Fruit fly (Drosophila melanogaster) whole organism, embryonic: ENCODE measurements around the gene ETHR.

ENCODE experiments used
- B-H2 ChIP-seq: fragments of 200-800 bp; sonication (Bioruptor generic); optimal IDR thresholded peaks from 2 replicates; lab custom pipeline; 2018; ENCODE audit warnings: missing biosample characterization, mild to moderate bottlenecking, missing genetic modification characterization
- Bdp1 ChIP-seq: fragments of 200-800 bp; sonication (Bioruptor generic); optimal IDR thresholded peaks from 3 replicates; lab custom pipeline; 2016; ENCODE audit warnings: missing biosample characterization, missing genetic modification characterization
- Bgb ChIP-seq: fragments of 200-800 bp; sonication (Bioruptor generic); IDR thresholded peaks from 2 replicates; pipeline ENCODE4 v1.3.6; 2022; ENCODE audit warnings: missing biosample characterization, missing genetic modification characterization; ENCODE audit not compliant: partially characterized antibody
- CG10209 ChIP-seq: fragments of 200-800 bp; sonication (Bioruptor generic); optimal IDR thresholded peaks from 3 replicates; lab custom pipeline; 2017; ENCODE audit warnings: missing biosample characterization, mild to moderate bottlenecking, missing genetic modification characterization, missing genetic modification reagents
- CG13123 ChIP-seq: fragments of 200-800 bp; sonication (Bioruptor generic); optimal IDR thresholded peaks from 2 replicates; lab custom pipeline; 2016; ENCODE audit warnings: missing biosample characterization, missing genetic modification characterization
- CG1529 ChIP-seq: fragments of 200-800 bp; sonication (Bioruptor generic); optimal IDR thresholded peaks from 3 replicates; lab custom pipeline; 2018; ENCODE audit warnings: missing biosample characterization, missing genetic modification characterization
- CG18011 ChIP-seq: fragments of 200-800 bp; sonication (Bioruptor generic); optimal IDR thresholded peaks from 2 replicates; lab custom pipeline; 2017; ENCODE audit warnings: missing biosample characterization, missing genetic modification characterization, mild to moderate bottlenecking, moderate library complexity, missing genotype
- CG2712 ChIP-seq: fragments of 200-800 bp; optimal IDR thresholded peaks from 3 replicates; lab custom pipeline; 2019; ENCODE audit warnings: missing biosample characterization, mild to moderate bottlenecking, missing genetic modification characterization, moderate library complexity
- CG3995 ChIP-seq: fragments of 200-800 bp; sonication (Bioruptor generic); optimal IDR thresholded peaks from 3 replicates; lab custom pipeline; 2016; ENCODE audit warnings: missing biosample characterization, missing genetic modification characterization
- CG42726 ChIP-seq: fragments of 200-800 bp; sonication (Bioruptor generic); IDR thresholded peaks from 2 replicates; pipeline ENCODE4 v1.3.6; 2022; ENCODE audit warnings: missing biosample characterization, missing genetic modification characterization; ENCODE audit not compliant: partially characterized antibody
- CG4707 ChIP-seq: fragments of 200-800 bp; sonication (Bioruptor generic); optimal IDR thresholded peaks from 2 replicates; lab custom pipeline; 2018; ENCODE audit warnings: missing biosample characterization, mild to moderate bottlenecking, missing genetic modification characterization, moderate library complexity
- CG6765 ChIP-seq: fragments of 200-800 bp; sonication (Bioruptor generic); optimal IDR thresholded peaks from 3 replicates; lab custom pipeline; 2017; ENCODE audit warnings: missing biosample characterization, mild to moderate bottlenecking, missing genetic modification characterization
- CG7556 ChIP-seq: fragments of 200-800 bp; sonication (Bioruptor generic); optimal IDR thresholded peaks from 2 replicates; lab custom pipeline; 2017; ENCODE audit warnings: missing biosample characterization, mild to moderate bottlenecking, missing genetic modification characterization
- CG8281 ChIP-seq: fragments of 200-800 bp; sonication (Bioruptor generic); optimal IDR thresholded peaks from 2 replicates; lab custom pipeline; 2018; ENCODE audit warnings: missing biosample characterization, mild to moderate bottlenecking, missing genetic modification characterization, moderate library complexity
- CG8290 ChIP-seq, 3 experiments: fragments of 200-800 bp; sonication (Bioruptor generic); optimal IDR thresholded peaks; 2 replicates each; lab custom pipeline; 2016 to 2019; ENCODE audit warnings: missing biosample characterization in 3 of 3, missing genetic modification characterization in 3 of 3, mild to moderate bottlenecking in 2 of 3, moderate library complexity in 1 of 3
- CG9727 ChIP-seq: fragments of 200-800 bp; sonication (Bioruptor generic); optimal IDR thresholded peaks from 3 replicates; lab custom pipeline; 2017; ENCODE audit warnings: missing biosample characterization, mild to moderate bottlenecking, missing genetic modification characterization
- Elba2 ChIP-seq: fragments of 200-800 bp; sonication (Bioruptor generic); optimal IDR thresholded peaks from 3 replicates; lab custom pipeline; 2016; ENCODE audit warnings: missing biosample characterization, missing genetic modification characterization
- Gug ChIP-seq: fragments of 200-800 bp; sonication (Bioruptor generic); IDR thresholded peaks from 4 replicates; pipeline ENCODE4 v1.3.6; 2022; ENCODE audit warnings: missing biosample characterization, missing genetic modification characterization
- Jarid2 ChIP-seq: fragments of 200-800 bp; sonication (Bioruptor generic); optimal IDR thresholded peaks from 3 replicates; lab custom pipeline; 2017; ENCODE audit warnings: mild to moderate bottlenecking, missing biosample characterization, missing genetic modification reagents, missing genetic modification characterization
- Lhr ChIP-seq: fragments of 200-800 bp; sonication (Bioruptor generic); optimal IDR thresholded peaks from 3 replicates; lab custom pipeline; 2017; ENCODE audit warnings: mild to moderate bottlenecking, missing biosample characterization, missing genetic modification reagents, missing genetic modification characterization
- MBD-R2 ChIP-seq: fragments of 200-800 bp; sonication (Bioruptor generic); IDR thresholded peaks from 2 replicates; pipeline ENCODE4 v1.3.6; 2022; ENCODE audit warnings: missing biosample characterization, missing genetic modification characterization
- MESR4 ChIP-seq: fragments of 200-800 bp; sonication (Bioruptor generic); optimal IDR thresholded peaks from 2 replicates; lab custom pipeline; 2018; ENCODE audit warnings: missing biosample characterization, mild to moderate bottlenecking, missing genetic modification characterization, moderate library complexity
- Rx ChIP-seq: fragments of 200-800 bp; sonication (Bioruptor generic); IDR thresholded peaks from 2 replicates; pipeline ENCODE4 v1.3.6; 2022; ENCODE audit warnings: missing biosample characterization, missing genetic modification characterization
- Sox102F ChIP-seq: fragments of 200-800 bp; sonication (Bioruptor generic); optimal IDR thresholded peaks from 2 replicates; lab custom pipeline; 2018; ENCODE audit warnings: missing biosample characterization, mild to moderate bottlenecking, missing genetic modification characterization, moderate library complexity
- ap ChIP-seq: fragments of 200-800 bp; sonication (Bioruptor generic); IDR thresholded peaks from 2 replicates; pipeline ENCODE4 v1.3.6; 2022; ENCODE audit warnings: missing biosample characterization, missing genetic modification characterization
- bab2 ChIP-seq: fragments of 200-800 bp; sonication (Bioruptor generic); optimal IDR thresholded peaks from 2 replicates; lab custom pipeline; 2016; ENCODE audit warnings: missing biosample characterization, missing genetic modification characterization
- cas ChIP-seq: fragments of 200-800 bp; sonication (Bioruptor generic); IDR thresholded peaks from 2 replicates; pipeline ENCODE4 v1.3.6; 2022; ENCODE audit warnings: missing biosample characterization, missing genetic modification characterization
- caup ChIP-seq: fragments of 200-800 bp; sonication (Bioruptor generic); optimal IDR thresholded peaks from 3 replicates; lab custom pipeline; 2017; ENCODE audit warnings: missing biosample characterization, mild to moderate bottlenecking, missing genetic modification characterization, moderate library complexity; ENCODE audit not compliant: severe bottlenecking
- dimm ChIP-seq: fragments of 200-800 bp; sonication (Bioruptor generic); IDR thresholded peaks from 2 replicates; pipeline ENCODE4 v1.3.6; 2022; ENCODE audit warnings: missing biosample characterization, missing genetic modification characterization
- dmrt99B ChIP-seq: fragments of 200-800 bp; sonication (Bioruptor generic); optimal IDR thresholded peaks from 2 replicates; lab custom pipeline; 2018; ENCODE audit warnings: missing biosample characterization, mild to moderate bottlenecking, missing genetic modification characterization, moderate library complexity
- ems ChIP-seq: fragments of 200-800 bp; sonication (Bioruptor generic); optimal IDR thresholded peaks from 3 replicates; lab custom pipeline; 2016; ENCODE audit warnings: missing biosample characterization, missing genetic modification characterization
- fd3F ChIP-seq: fragments of 200-800 bp; sonication (Bioruptor generic); optimal IDR thresholded peaks from 2 replicates; lab custom pipeline; 2018; ENCODE audit warnings: missing biosample characterization, mild to moderate bottlenecking, missing genetic modification characterization, moderate library complexity
- fd64A ChIP-seq: fragments of 200-800 bp; sonication (Bioruptor generic); optimal IDR thresholded peaks from 3 replicates; lab custom pipeline; 2018; ENCODE audit warnings: missing biosample characterization, mild to moderate bottlenecking, missing genetic modification characterization
- grn ChIP-seq: fragments of 200-800 bp; sonication (Bioruptor generic); optimal IDR thresholded peaks from 3 replicates; lab custom pipeline; 2017; ENCODE audit warnings: missing biosample characterization, missing genetic modification characterization
- gro ChIP-seq: fragments of 200-800 bp; sonication (Bioruptor generic); optimal IDR thresholded peaks from 2 replicates; lab custom pipeline; 2016; ENCODE audit warnings: missing biosample characterization, missing genetic modification characterization
- lilli ChIP-seq: fragments of 200-800 bp; sonication (Bioruptor generic); optimal IDR thresholded peaks from 3 replicates; lab custom pipeline; 2016; ENCODE audit warnings: missing biosample characterization, missing genetic modification characterization
- luna ChIP-seq: fragments of 200-800 bp; sonication (Bioruptor generic); optimal IDR thresholded peaks from 2 replicates; lab custom pipeline; 2016; ENCODE audit warnings: missing biosample characterization, missing genetic modification characterization
- p53 ChIP-seq: fragments of 200-800 bp; sonication (Bioruptor generic); optimal IDR thresholded peaks from 2 replicates; lab custom pipeline; 2016; ENCODE audit warnings: missing biosample characterization, missing genetic modification characterization
- pros ChIP-seq: fragments of 200-800 bp; sonication (Bioruptor generic); optimal IDR thresholded peaks from 3 replicates; lab custom pipeline; 2019; ENCODE audit warnings: missing biosample characterization, mild to moderate bottlenecking, missing genetic modification characterization, moderate library complexity
- psq ChIP-seq: fragments of 200-800 bp; sonication (Bioruptor generic); optimal IDR thresholded peaks from 2 replicates; lab custom pipeline; 2017; ENCODE audit warnings: missing biosample characterization, missing genetic modification characterization
- pum ChIP-seq: fragments of 200-800 bp; sonication (Bioruptor generic); optimal IDR thresholded peaks from 2 replicates; lab custom pipeline; 2016; ENCODE audit warnings: missing biosample characterization, missing genetic modification characterization
- scrt ChIP-seq: fragments of 200-800 bp; sonication (Bioruptor generic); optimal IDR thresholded peaks from 2 replicates; lab custom pipeline; 2018; ENCODE audit warnings: missing biosample characterization, mild to moderate bottlenecking, missing genetic modification characterization, moderate library complexity
- sqz ChIP-seq: fragments of 200-800 bp; sonication (Bioruptor generic); optimal IDR thresholded peaks from 3 replicates; lab custom pipeline; 2018; ENCODE audit warnings: missing biosample characterization, mild to moderate bottlenecking, missing genetic modification characterization
- sr ChIP-seq: fragments of 200-800 bp; sonication (Bioruptor generic); IDR thresholded peaks from 3 replicates; pipeline ENCODE4 v1.3.6; 2022; ENCODE audit warnings: missing biosample characterization, missing genetic modification characterization
- ssp ChIP-seq: fragments of 200-800 bp; sonication (Bioruptor generic); IDR thresholded peaks from 2 replicates; pipeline ENCODE4 v1.3.6; 2022; ENCODE audit warnings: missing biosample characterization, missing genetic modification characterization
- sug ChIP-seq: fragments of 200-800 bp; optimal IDR thresholded peaks from 2 replicates; lab custom pipeline; 2019; ENCODE audit warnings: missing biosample characterization, mild to moderate bottlenecking, missing genetic modification characterization, moderate library complexity
- tio ChIP-seq: fragments of 200-800 bp; sonication (Bioruptor generic); optimal IDR thresholded peaks from 2 replicates; lab custom pipeline; 2017; ENCODE audit warnings: missing biosample characterization, missing genetic modification characterization, inconsistent platforms
- trh ChIP-seq: fragments of 200-800 bp; sonication (Bioruptor generic); optimal IDR thresholded peaks from 2 replicates; lab custom pipeline; 2016; ENCODE audit warnings: missing biosample characterization, missing genetic modification characterization
- unpg ChIP-seq: fragments of 200-800 bp; sonication (Bioruptor generic); optimal IDR thresholded peaks from 3 replicates; lab custom pipeline; 2018; ENCODE audit warnings: missing biosample characterization, mild to moderate bottlenecking, missing genetic modification characterization, moderate library complexity
- zen ChIP-seq: fragments of 200-800 bp; sonication (Bioruptor generic); optimal IDR thresholded peaks from 3 replicates; lab custom pipeline; 2018; ENCODE audit warnings: missing biosample characterization, mild to moderate bottlenecking, missing genetic modification characterization, moderate library complexity

ETHR gene

dm6 chr3R:21268873-21269272 lies 22.1 kb downstream of the ETHR start, which contains the start of gene Rab1 (continued):
- TF ChIP-seq CG4707 (GFP tag; lab: Kevin White, UChicago) (no peak), psq (no peak), tio (GFP tag; lab: Kevin White, UChicago) (no peak), fd3F (peak; percentile 4), CG2712 (peak; percentile 43), CG1529 (GFP tag; lab: Kevin White, UChicago) (no peak), scrt (GFP tag; lab: Kevin White, UChicago) (no peak), zen (tag; lab: Kevin White, UChicago) (peak; percentile 12), CG3995 (peak; percentile 35), Sox102F (GFP tag; lab: Kevin White, UChicago) (no peak), sug (tag; lab: Kevin White, UChicago) (peak; percentile 25), Lhr (peak; percentile 4), gro (peak; percentile 14), Gug (GFP tag; lab: Robert Waterston, UW) (no peak), CG42726 (GFP tag; lab: Robert Waterston, UW) (peak; percentile 30; the same call in 1 of the 2 replicates), grn (GFP tag; lab: Kevin White, UChicago) (no peak), dmrt99B (tag; lab: Kevin White, UChicago) (no peak), lilli (GFP tag; lab: Kevin White, UChicago) (peak; percentile 58), sr (GFP tag; lab: Robert Waterston, UW) (peak; percentile 97), MBD-R2 (GFP tag; lab: Robert Waterston, UW) (peak; percentile 78), CG18011 (no peak), CG8281 (peak; percentile 25), CG8290 (GFP tag; optimal IDR thresholded peaks at IDR 0.05; lab: Kevin White, UChicago) (peak; percentile 17), CG8290 (tag; optimal IDR thresholded peaks at IDR 0.05; lab: Kevin White, UChicago) (peak in 1 of 2 experiments; percentile 71), CG7556 (GFP tag; lab: Kevin White, UChicago) (no peak), trh (no peak), p53 (no peak), Bdp1 (GFP tag; lab: Kevin White, UChicago) (peak; percentile 36), caup (GFP tag; lab: Kevin White, UChicago) (peak; percentile 70), CG9727 (GFP tag; lab: Kevin White, UChicago) (no peak), Jarid2 (no peak), fd64A (no peak), unpg (GFP tag; lab: Kevin White, UChicago) (peak; percentile 24), CG6765 (GFP tag; lab: Kevin White, UChicago) (peak; percentile 6), B-H2 (peak; percentile 78), MESR4 (peak; percentile 97), pros (GFP tag; lab: Kevin White, UChicago) (no peak), pum (GFP tag; lab: Kevin White, UChicago) (no peak), ems (GFP tag; lab: Kevin White, UChicago) (peak; percentile 19), luna (GFP tag; lab: Kevin White, UChicago) (no peak), CG10209 (GFP tag; lab: Kevin White, UChicago) (peak; percentile 43), Rx (GFP tag; lab: Robert Waterston, UW) (no peak), Elba2 (no peak), cas (GFP tag; lab: Robert Waterston, UW) (no peak), CG13123 (no peak), bab2 (peak; percentile 12), dimm (GFP tag; lab: Robert Waterston, UW) (no peak), ap (GFP tag; lab: Robert Waterston, UW) (no peak), Bgb (peak; percentile 32; the same call in 1 of the 2 replicates), sqz (GFP tag; lab: Kevin White, UChicago) (no peak), ssp (no peak)
